Fruit fly (Drosophila melanogaster) whole organism, pupa: ENCODE results near the gene MSBP.

Experiments used
- CG15710 ChIP-seq: fragments of 200-800 bp; sonication (Bioruptor generic); optimal IDR thresholded peaks from 2 replicates; lab custom pipeline; 2018; ENCODE audit warnings: missing biosample characterization, mild to moderate bottlenecking, missing genetic modification characterization, moderate library complexity
- CG17806 ChIP-seq: fragments of 200-800 bp; sonication (Bioruptor generic); optimal IDR thresholded peaks from 2 replicates; lab custom pipeline; 2018; ENCODE audit warnings: missing biosample characterization, mild to moderate bottlenecking, missing genetic modification characterization, moderate library complexity
- CG4496 ChIP-seq: fragments of 200-800 bp; sonication (Bioruptor generic); IDR thresholded peaks from 3 replicates; pipeline ENCODE4 v1.3.6; 2022; ENCODE audit warnings: missing biosample characterization, missing genetic modification characterization
- D1 ChIP-seq: fragments of 200-800 bp; sonication (Bioruptor generic); optimal IDR thresholded peaks from 2 replicates; lab custom pipeline; 2018; ENCODE audit warnings: missing biosample characterization, mild to moderate bottlenecking, missing genetic modification characterization, moderate library complexity
- EcR ChIP-seq: fragments of 200-800 bp; sonication (Bioruptor generic); optimal IDR thresholded peaks from 3 replicates; lab custom pipeline; 2019; ENCODE audit warnings: missing biosample characterization, missing genetic modification characterization, mild to moderate bottlenecking, moderate library complexity, missing genetic modification reagents
- Ets98B ChIP-seq: fragments of 200-800 bp; sonication (Bioruptor generic); IDR thresholded peaks from 2 replicates; pipeline ENCODE4 v1.3.6; 2022; ENCODE audit warnings: missing biosample characterization, missing genetic modification characterization
- Snoo ChIP-seq: fragments of 200-800 bp; sonication (Bioruptor generic); optimal IDR thresholded peaks from 3 replicates; lab custom pipeline; 2017; ENCODE audit warnings: missing biosample characterization, mild to moderate bottlenecking, missing genetic modification characterization, inconsistent platforms
- rn ChIP-seq: fragments of 200-800 bp; sonication (Bioruptor generic); IDR thresholded peaks from 2 replicates; pipeline ENCODE4 v1.3.6; 2022; ENCODE audit warnings: missing biosample characterization, missing genetic modification characterization

- TF ChIP-seq rn (GFP tag; lab: Robert Waterston, UW): no peak
- no peak for TF ChIP-seq CG4496 (GFP tag; lab: Robert Waterston, UW)
- no peak for TF ChIP-seq D1 (tag; lab: Kevin White, UChicago)
- no peak for TF ChIP-seq Snoo (tag; lab: Kevin White, UChicago)
- no peak for TF ChIP-seq CG15710
- no peak for TF ChIP-seq EcR (GFP tag; lab: Kevin White, UChicago)
- no peak for TF ChIP-seq CG17806 (tag; lab: Kevin White, UChicago)
- TF ChIP-seq Ets98B (GFP tag; lab: Robert Waterston, UW): no peak
These were observed 1.1 kb downstream of the MSBP start for dm6 chrX:15888763-15889162.
